Fruit fly (Drosophila melanogaster) whole organism, embryonic: ENCODE measurements around the gene CG43339.

Experiments
- Antp ChIP-seq: fragments of 200-800 bp; sonication (Bioruptor generic); optimal IDR thresholded peaks from 3 replicates; lab custom pipeline; 2016; ENCODE audit warnings: missing biosample characterization, missing genetic modification characterization
- Atf-2 ChIP-seq: fragments of 200-800 bp; sonication (Bioruptor generic); optimal IDR thresholded peaks from 2 replicates; lab custom pipeline; 2016; ENCODE audit warnings: missing biosample characterization, missing genetic modification characterization
- BEAF-32 ChIP-seq: fragments of 200-800 bp; sonication (Bioruptor generic); optimal IDR thresholded peaks from 3 replicates; lab custom pipeline; 2017; ENCODE audit warnings: missing biosample characterization, missing genetic modification characterization, mild to moderate bottlenecking, moderate library complexity, missing genetic modification reagents
- Bgb ChIP-seq: fragments of 200-800 bp; sonication (Bioruptor generic); IDR thresholded peaks from 2 replicates; pipeline ENCODE4 v1.3.6; 2022; ENCODE audit warnings: missing biosample characterization, missing genetic modification characterization; ENCODE audit not compliant: partially characterized antibody
- CG10565 ChIP-seq: fragments of 200-800 bp; sonication (Bioruptor generic); optimal IDR thresholded peaks from 3 replicates; lab custom pipeline; 2016; ENCODE audit warnings: missing biosample characterization, mild to moderate bottlenecking, missing genetic modification characterization
- CG11398 ChIP-seq: fragments of 200-800 bp; sonication (Bioruptor generic); optimal IDR thresholded peaks from 2 replicates; lab custom pipeline; 2016; ENCODE audit warnings: missing biosample characterization, missing genetic modification characterization
- CG11560 ChIP-seq: fragments of 200-800 bp; sonication (Bioruptor generic); IDR thresholded peaks from 3 replicates; pipeline ENCODE4 v1.3.6; 2022; ENCODE audit warnings: missing biosample characterization, missing genetic modification characterization
- CG12104 ChIP-seq: fragments of 200-800 bp; sonication (Bioruptor generic); optimal IDR thresholded peaks from 3 replicates; lab custom pipeline; 2016; ENCODE audit warnings: missing biosample characterization, missing genetic modification characterization
- CG13894 ChIP-seq: fragments of 200-800 bp; sonication (Bioruptor generic); optimal IDR thresholded peaks from 3 replicates; lab custom pipeline; 2018; ENCODE audit warnings: missing biosample characterization, mild to moderate bottlenecking, missing genetic modification characterization, moderate library complexity
- CG14965 ChIP-seq: fragments of 200-800 bp; sonication (Bioruptor generic); optimal IDR thresholded peaks from 2 replicates; lab custom pipeline; 2016; ENCODE audit warnings: missing biosample characterization, missing genetic modification characterization, borderline replicate concordance
- CG15011 ChIP-seq: fragments of 200-800 bp; sonication (Bioruptor generic); optimal IDR thresholded peaks from 3 replicates; lab custom pipeline; 2018; ENCODE audit warnings: missing biosample characterization, mild to moderate bottlenecking, missing genetic modification characterization
- CG15073 ChIP-seq: fragments of 200-800 bp; sonication (Bioruptor generic); optimal IDR thresholded peaks from 2 replicates; lab custom pipeline; 2016; ENCODE audit warnings: missing biosample characterization, missing genetic modification characterization
- CG1832 ChIP-seq: fragments of 200-800 bp; sonication (Bioruptor generic); optimal IDR thresholded peaks from 2 replicates; lab custom pipeline; 2017; ENCODE audit warnings: missing biosample characterization, mild to moderate bottlenecking, missing genetic modification characterization, inconsistent platforms
- CG2129 ChIP-seq: fragments of 200-800 bp; sonication (Bioruptor generic); IDR thresholded peaks from 2 replicates; pipeline ENCODE4 v1.3.6; 2022; ENCODE audit warnings: missing biosample characterization, missing genetic modification characterization; ENCODE audit not compliant: partially characterized antibody
- CG2678 ChIP-seq: fragments of 200-800 bp; sonication (Bioruptor generic); optimal IDR thresholded peaks from 3 replicates; lab custom pipeline; 2019; ENCODE audit warnings: missing biosample characterization, mild to moderate bottlenecking, missing genetic modification characterization, moderate library complexity
- CG3281 ChIP-seq: fragments of 200-800 bp; sonication (Bioruptor generic); optimal IDR thresholded peaks from 3 replicates; lab custom pipeline; 2017; ENCODE audit warnings: missing biosample characterization, mild to moderate bottlenecking, missing genetic modification characterization
- CG4854 ChIP-seq: fragments of 200-800 bp; sonication (Bioruptor generic); optimal IDR thresholded peaks from 2 replicates; lab custom pipeline; 2016; ENCODE audit warnings: missing biosample characterization, missing genetic modification characterization, inconsistent platforms
- CG5245 ChIP-seq: fragments of 200-800 bp; sonication (Bioruptor generic); optimal IDR thresholded peaks from 3 replicates; lab custom pipeline; 2016; ENCODE audit warnings: missing biosample characterization, missing genetic modification characterization
- CG8388 ChIP-seq: fragments of 200-800 bp; sonication (Bioruptor generic); optimal IDR thresholded peaks from 2 replicates; lab custom pipeline; 2019; ENCODE audit warnings: missing biosample characterization, mild to moderate bottlenecking, missing genetic modification characterization, moderate library complexity
- CG9609 ChIP-seq: fragments of 200-800 bp; sonication (Bioruptor generic); optimal IDR thresholded peaks from 3 replicates; lab custom pipeline; 2016; ENCODE audit warnings: missing biosample characterization, missing genetic modification characterization
- CG9797 ChIP-seq: fragments of 200-800 bp; sonication (Bioruptor generic); optimal IDR thresholded peaks from 3 replicates; lab custom pipeline; 2018; ENCODE audit warnings: missing biosample characterization, mild to moderate bottlenecking, missing genetic modification characterization
- Chrac-16 ChIP-seq: fragments of 200-800 bp; sonication (Bioruptor generic); optimal IDR thresholded peaks from 3 replicates; lab custom pipeline; 2016; ENCODE audit warnings: missing biosample characterization, missing genetic modification characterization
- D19A ChIP-seq: fragments of 200-800 bp; optimal IDR thresholded peaks from 3 replicates; lab custom pipeline; 2019; ENCODE audit warnings: missing biosample characterization, mild to moderate bottlenecking, missing genetic modification characterization, moderate library complexity
- Dbx ChIP-seq: fragments of 200-800 bp; sonication (Bioruptor generic); IDR thresholded peaks from 3 replicates; pipeline ENCODE4 v1.3.6; 2022; ENCODE audit warnings: missing biosample characterization, missing genetic modification characterization
- Dek ChIP-seq: fragments of 200-800 bp; sonication (Bioruptor generic); optimal IDR thresholded peaks from 3 replicates; lab custom pipeline; 2019; ENCODE audit warnings: missing biosample characterization, mild to moderate bottlenecking, missing genetic modification characterization, moderate library complexity
- Doc2 ChIP-seq: fragments of 200-800 bp; sonication (Bioruptor generic); IDR thresholded peaks from 2 replicates; pipeline ENCODE4 v1.3.6; 2022; ENCODE audit warnings: missing biosample characterization, missing genetic modification characterization
- Doc3 ChIP-seq: fragments of 200-800 bp; sonication (Bioruptor generic); IDR thresholded peaks from 3 replicates; pipeline ENCODE4 v1.3.6; 2022; ENCODE audit warnings: missing biosample characterization, missing genetic modification characterization; ENCODE audit not compliant: partially characterized antibody
- ERR ChIP-seq: fragments of 200-800 bp; sonication (Bioruptor generic); optimal IDR thresholded peaks from 2 replicates; lab custom pipeline; 2016; ENCODE audit warnings: missing biosample characterization, missing genetic modification characterization
- Gug ChIP-seq: fragments of 200-800 bp; sonication (Bioruptor generic); IDR thresholded peaks from 4 replicates; pipeline ENCODE4 v1.3.6; 2022; ENCODE audit warnings: missing biosample characterization, missing genetic modification characterization
- Oaz ChIP-seq: fragments of 200-800 bp; sonication (Bioruptor generic); IDR thresholded peaks from 2 replicates; pipeline ENCODE4 v1.3.6; 2022; ENCODE audit warnings: missing biosample characterization, missing genetic modification characterization
- Xrp1 ChIP-seq: fragments of 200-800 bp; sonication (Bioruptor generic); IDR thresholded peaks from 2 replicates; pipeline ENCODE4 v1.3.6; 2022; ENCODE audit warnings: missing biosample characterization, missing genetic modification characterization
- bigmax ChIP-seq: fragments of 200-800 bp; sonication (Bioruptor generic); optimal IDR thresholded peaks from 2 replicates; lab custom pipeline; 2018; ENCODE audit warnings: missing biosample characterization, mild to moderate bottlenecking, missing genetic modification characterization
- cg ChIP-seq: fragments of 200-800 bp; sonication (Bioruptor generic); optimal IDR thresholded peaks from 3 replicates; lab custom pipeline; 2019; ENCODE audit warnings: missing biosample characterization, mild to moderate bottlenecking, missing genetic modification characterization, moderate library complexity
- chinmo ChIP-seq: fragments of 200-800 bp; sonication (Bioruptor generic); IDR thresholded peaks from 4 replicates; pipeline ENCODE4 v1.3.6; 2022; ENCODE audit warnings: missing biosample characterization, missing genetic modification characterization; ENCODE audit not compliant: partially characterized antibody
- croc ChIP-seq: fragments of 200-800 bp; sonication (Bioruptor generic); conservative IDR thresholded peaks from 3 replicates; pipeline ENCODE4 v1.3.6; 2022; ENCODE audit warnings: missing biosample characterization, missing genetic modification characterization
- fd64A ChIP-seq: fragments of 200-800 bp; sonication (Bioruptor generic); optimal IDR thresholded peaks from 3 replicates; lab custom pipeline; 2018; ENCODE audit warnings: missing biosample characterization, mild to moderate bottlenecking, missing genetic modification characterization
- gce ChIP-seq: fragments of 200-800 bp; sonication (Bioruptor generic); IDR thresholded peaks from 3 replicates; pipeline ENCODE4 v1.3.6; 2022; ENCODE audit warnings: missing biosample characterization, missing genetic modification characterization
- grau ChIP-seq: fragments of 200-800 bp; optimal IDR thresholded peaks from 3 replicates; lab custom pipeline; 2019; ENCODE audit warnings: missing biosample characterization, mild to moderate bottlenecking, missing genetic modification characterization, moderate library complexity
- h ChIP-seq: fragments of >200 bp; optimal IDR thresholded peaks from 2 replicates; lab custom pipeline; 2017
- mirr ChIP-seq: fragments of 200-800 bp; sonication (Bioruptor generic); optimal IDR thresholded peaks from 3 replicates; lab custom pipeline; 2018; ENCODE audit warnings: missing biosample characterization, mild to moderate bottlenecking, missing genetic modification characterization
- odd ChIP-seq: fragments of 200-800 bp; sonication (Bioruptor generic); optimal IDR thresholded peaks from 2 replicates; lab custom pipeline; 2017; ENCODE audit warnings: missing biosample characterization, mild to moderate bottlenecking, missing genetic modification characterization
- peb ChIP-seq: fragments of 200-800 bp; sonication (Bioruptor generic); IDR thresholded peaks from 2 replicates; pipeline ENCODE4 v1.3.6; 2022; ENCODE audit warnings: missing biosample characterization, missing genetic modification characterization
- run ChIP-seq: fragments of 200-800 bp; sonication (Bioruptor generic); optimal IDR thresholded peaks from 3 replicates; lab custom pipeline; 2018; ENCODE audit warnings: missing biosample characterization, mild to moderate bottlenecking, missing genetic modification characterization
- slou ChIP-seq: fragments of 200-800 bp; sonication (Bioruptor generic); optimal IDR thresholded peaks from 3 replicates; lab custom pipeline; 2016; ENCODE audit warnings: missing biosample characterization, missing genetic modification characterization
- sr ChIP-seq: fragments of 200-800 bp; sonication (Bioruptor generic); IDR thresholded peaks from 3 replicates; pipeline ENCODE4 v1.3.6; 2022; ENCODE audit warnings: missing biosample characterization, missing genetic modification characterization
- toy ChIP-seq: fragments of 200-800 bp; sonication (Bioruptor generic); IDR thresholded peaks from 2 replicates; pipeline ENCODE4 v1.3.6; 2022; ENCODE audit warnings: missing biosample characterization, missing genetic modification characterization
- trh ChIP-seq: fragments of 200-800 bp; sonication (Bioruptor generic); optimal IDR thresholded peaks from 2 replicates; lab custom pipeline; 2016; ENCODE audit warnings: missing biosample characterization, missing genetic modification characterization
- zen2 ChIP-seq: fragments of 200-800 bp; sonication (Bioruptor generic); IDR thresholded peaks from 3 replicates; pipeline ENCODE4 v1.3.6; 2022; ENCODE audit warnings: missing biosample characterization, missing genetic modification characterization; ENCODE audit not compliant: partially characterized antibody
- zf30C ChIP-seq: fragments of 200-800 bp; sonication (Bioruptor generic); optimal IDR thresholded peaks from 3 replicates; lab custom pipeline; 2018; ENCODE audit warnings: missing biosample characterization, mild to moderate bottlenecking, missing genetic modification characterization

Gene CG43339

dm6 chr2L:18676948-18677820 is 4.1 kb upstream of the CG43339 start, which contains the start of the genes Mst36Fa and CG31751 (continued):
- TF ChIP-seq CG15011 (peak; percentile 79), mirr (peak; percentile 94), zf30C (GFP tag; lab: Kevin White, UChicago) (no peak), Chrac-16 (GFP tag; lab: Kevin White, UChicago) (no peak), CG14965 (GFP tag; lab: Kevin White, UChicago) (peak; percentile 67), CG4854 (peak; percentile 75), CG2678 (tag; lab: Kevin White, UChicago) (peak; percentile 87), CG5245 (GFP tag; lab: Kevin White, UChicago) (peak; percentile 28), Xrp1 (GFP tag; lab: Robert Waterston, UW) (peak; percentile 51), sr (GFP tag; lab: Robert Waterston, UW) (peak; percentile 45; the same call in 2 of the 3 replicates), trh (peak; percentile 37), toy (GFP tag; lab: Robert Waterston, UW) (0 out of 2 replicates have a peak, but pooled peaks have one; percentile 33), peb (GFP tag; lab: Robert Waterston, UW) (no peak), CG12104 (peak; percentile 73), gce (GFP tag; lab: Robert Waterston, UW) (peak; percentile 44; the same call in 1 of the 3 replicates), ERR (GFP tag; lab: Kevin White, UChicago) (peak; percentile 55), Dbx (GFP tag; lab: Robert Waterston, UW) (peak; percentile 76), CG10565 (GFP tag; lab: Kevin White, UChicago) (no peak), Dek (peak; percentile 76), CG9797 (peak; percentile 33), Doc2 (GFP tag; lab: Robert Waterston, UW) (no peak), CG11398 (peak; percentile 81), CG8388 (peak; percentile 11), odd (GFP tag; lab: Kevin White, UChicago) (peak; percentile 92), CG9609 (GFP tag; lab: Kevin White, UChicago) (peak; percentile 71), Oaz (GFP tag; lab: Robert Waterston, UW) (no peak), Bgb (GFP tag; lab: Robert Waterston, UW) (no peak), Antp (peak; percentile 68), CG13894 (peak; percentile 68), h (no peak), CG1832 (GFP tag; lab: Kevin White, UChicago) (no peak), CG15073 (GFP tag; lab: Kevin White, UChicago) (no peak), zen2 (GFP tag; lab: Robert Waterston, UW) (no peak), run (tag; lab: Kevin White, UChicago) (peak; percentile 27), Atf-2 (GFP tag; lab: Kevin White, UChicago) (peak; percentile 47), D19A (tag; lab: Kevin White, UChicago) (peak; percentile 51), CG11560 (tag; lab: Robert Waterston, UW) (no peak), croc (GFP tag; lab: Robert Waterston, UW) (no peak), chinmo (GFP tag; lab: Robert Waterston, UW) (peak; percentile 80; the same call in 2 of the 4 replicates), Gug (GFP tag; lab: Robert Waterston, UW) (no peak), cg (GFP tag; lab: Kevin White, UChicago) (peak; percentile 87), slou (peak; percentile 39), Doc3 (GFP tag; lab: Robert Waterston, UW) (no peak), CG3281 (GFP tag; lab: Kevin White, UChicago) (peak; percentile 80), grau (peak; percentile 51), BEAF-32 (peak; percentile 27), bigmax (GFP tag; lab: Kevin White, UChicago) (no peak), fd64A (GFP tag; lab: Kevin White, UChicago) (peak; percentile 88), CG2129 (GFP tag; lab: Robert Waterston, UW) (no peak)
